Fruit fly (Drosophila melanogaster): ENCODE data around the gene mRpS22.

mRpS22 gene

DNA sequence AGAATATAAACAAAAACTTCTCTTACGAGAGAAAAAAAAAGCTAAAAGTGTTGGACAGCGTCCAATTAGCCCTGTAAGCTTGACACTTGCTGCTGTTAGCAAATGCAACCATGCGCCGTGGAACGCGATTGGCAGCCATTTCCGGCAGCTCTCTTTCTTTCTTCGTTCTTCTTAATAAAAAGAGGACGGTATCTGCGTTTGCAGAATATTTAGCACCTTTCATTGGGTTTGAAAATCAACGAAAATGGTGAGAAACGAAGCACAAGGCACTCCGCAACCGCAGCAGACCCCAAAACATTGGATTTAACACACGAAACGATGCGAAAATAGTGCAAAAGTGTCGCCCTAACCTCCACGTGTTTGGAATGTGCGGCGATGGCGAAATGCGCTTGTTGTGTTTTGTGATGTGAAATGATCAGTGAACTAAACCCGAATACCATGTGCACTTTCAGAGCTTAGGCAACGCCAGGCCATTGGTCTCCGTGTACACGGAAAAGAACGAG lies 6.0 kb downstream of the mRpS22 start, which contains the start of gene RpL4 (continued):
- TF ChIP-seq z (GFP tag; IDR thresholded peaks at IDR 0.05) = no peak
- TF ChIP-seq yki (optimal IDR thresholded peaks at IDR 0.05) = no peak
- 0 out of 2 replicates have a peak, but pooled peaks have one; percentile 16 for TF ChIP-seq tna (GFP tag; IDR thresholded peaks at IDR 0.05; ENCODE audit: partially characterized antibody)
- TF ChIP-seq CG18599 (GFP tag; optimal IDR thresholded peaks at IDR 0.05) = peak; percentile 81
- peak; percentile 71 for TF ChIP-seq CG17802 (tag; optimal IDR thresholded peaks at IDR 0.05)
- TF ChIP-seq CG16813 (GFP tag; IDR thresholded peaks at IDR 0.05; ENCODE audit: partially characterized antibody) = no peak
- TF ChIP-seq CTCF (GFP tag; optimal IDR thresholded peaks at IDR 0.05) = peak; percentile 45
- TF ChIP-seq danr (GFP tag; IDR thresholded peaks at IDR 0.05) = peak; percentile 39; the same call in 1 of the 2 replicates
- TF ChIP-seq repo (GFP tag; optimal IDR thresholded peaks at IDR 0.05) = peak; percentile 71
- TF ChIP-seq CG12299 (tag; optimal IDR thresholded peaks at IDR 0.05) = peak; percentile 54
- peak; percentile 57; the same call in 1 of the 2 replicates for TF ChIP-seq CG4730 (GFP tag; IDR thresholded peaks at IDR 0.05)
- TF ChIP-seq insv (GFP tag; optimal IDR thresholded peaks at IDR 0.05) = peak in 1 of 2 experiments; percentile 81
- TF ChIP-seq stc (GFP tag; IDR thresholded peaks at IDR 0.05) = peak; percentile 71
- TF ChIP-seq bowl (GFP tag; IDR thresholded peaks at IDR 0.05) = peak; percentile 25; the same call in 1 of the 2 replicates
- no peak for TF ChIP-seq Lpt (GFP tag; optimal IDR thresholded peaks at IDR 0.05)
- peak; percentile 57 for TF ChIP-seq CG10979 (tag; optimal IDR thresholded peaks at IDR 0.05)
- TF ChIP-seq grn (GFP tag; optimal IDR thresholded peaks at IDR 0.05) = peak; percentile 44
- TF ChIP-seq dati (GFP tag; IDR thresholded peaks at IDR 0.05) = peak; percentile 56
- peak; percentile 85 for TF ChIP-seq ewg (GFP tag; optimal IDR thresholded peaks at IDR 0.05)
- TF ChIP-seq Meics (GFP tag; optimal IDR thresholded peaks at IDR 0.05) = peak; percentile 93
- TF ChIP-seq CG33557 (GFP tag; optimal IDR thresholded peaks at IDR 0.05) = peak; percentile 86
- TF ChIP-seq luna (GFP tag; optimal IDR thresholded peaks at IDR 0.05) = peak; percentile 79
- TF ChIP-seq tx (GFP tag; optimal IDR thresholded peaks at IDR 0.05) = peak; percentile 40
- peak; percentile 58 for TF ChIP-seq CG16815 (GFP tag; optimal IDR thresholded peaks at IDR 0.05)
- TF ChIP-seq hbn (GFP tag; IDR thresholded peaks at IDR 0.05; ENCODE audit: partially characterized antibody) = no peak
- peak; percentile 44 for TF ChIP-seq cwo (GFP tag; optimal IDR thresholded peaks at IDR 0.05)
- peak; percentile 50; the same call in 1 of the 3 replicates for TF ChIP-seq Mrtf (GFP tag; IDR thresholded peaks at IDR 0.05)
- peak; percentile 71 for TF ChIP-seq CG9876 (GFP tag; optimal IDR thresholded peaks at IDR 0.05)
- peak; percentile 99 for TF ChIP-seq Ets97D (GFP tag; optimal IDR thresholded peaks at IDR 0.05)
- TF ChIP-seq CG2678 (tag; optimal IDR thresholded peaks at IDR 0.05) = peak; percentile 71
- no peak for TF ChIP-seq vfl (GFP tag; optimal IDR thresholded peaks at IDR 0.05)
- peak; percentile 76 to 79 for TF ChIP-seq Hr51 (GFP tag; optimal IDR thresholded peaks at IDR 0.05)
- TF ChIP-seq Dbx (GFP tag; IDR thresholded peaks at IDR 0.05) = peak; percentile 80
- TF ChIP-seq nau (GFP tag; optimal IDR thresholded peaks at IDR 0.05) = peak; percentile 82
- peak; percentile 64 for TF ChIP-seq ash1 (GFP tag; optimal IDR thresholded peaks at IDR 0.05)
- TF ChIP-seq CG18619 (GFP tag; optimal IDR thresholded peaks at IDR 0.05) = peak; percentile 93
- TF ChIP-seq CG8478 (optimal IDR thresholded peaks at IDR 0.05) = peak; percentile 41
- TF ChIP-seq CG14441 (GFP tag; IDR thresholded peaks at IDR 0.05) = peak; percentile 60
- peak; percentile 83 for TF ChIP-seq Hey (tag; optimal IDR thresholded peaks at IDR 0.05)
- peak; percentile 84 for TF ChIP-seq Asciz (GFP tag; optimal IDR thresholded peaks at IDR 0.05)
- TF ChIP-seq CG6813 (GFP tag; optimal IDR thresholded peaks at IDR 0.05) = peak; percentile 93
- TF ChIP-seq odd (GFP tag; optimal IDR thresholded peaks at IDR 0.05) = peak; percentile 94
- no peak for TF ChIP-seq D (optimal IDR thresholded peaks at IDR 0.05)
- TF ChIP-seq D (GFP tag; optimal IDR thresholded peaks at IDR 0.05) = peak; percentile 77
- no peak for TF ChIP-seq CG14965 (GFP tag; optimal IDR thresholded peaks at IDR 0.05; ENCODE audit: borderline replicate concordance)
- TF ChIP-seq ERR (GFP tag; optimal IDR thresholded peaks at IDR 0.05) = no peak
- peak; percentile 41; the same call in 1 of the 2 replicates for TF ChIP-seq wdn (GFP tag; IDR thresholded peaks at IDR 0.05)
- no peak for TF ChIP-seq CG17612 (GFP tag; IDR thresholded peaks at IDR 0.05)
- no peak for TF ChIP-seq jumu (GFP tag; optimal IDR thresholded peaks at IDR 0.05)
- TF ChIP-seq CG10654 (GFP tag; optimal IDR thresholded peaks at IDR 0.05) = peak; percentile 70
- peak; percentile 66 for TF ChIP-seq CG18764 (GFP tag; optimal IDR thresholded peaks at IDR 0.05)

Measured in whole organism, embryonic.